Fruit fly (Drosophila melanogaster) whole organism, embryonic: ENCODE measurements around the gene CG13837.
A peak's percentile ranks its signal among the peaks of the same experiment; 100 is the strongest.

Source experiments
- Atf6 ChIP-seq: fragments of 200-800 bp; sonication (Bioruptor generic); IDR thresholded peaks from 2 replicates; pipeline ENCODE4 v1.3.6; 2022; ENCODE audit warnings: missing biosample characterization, missing genetic modification characterization
- CG10321 ChIP-seq: fragments of 200-800 bp; sonication (Bioruptor generic); IDR thresholded peaks from 2 replicates; pipeline ENCODE4 v1.3.6; 2022; ENCODE audit warnings: missing biosample characterization, missing genetic modification characterization
- CG10366 ChIP-seq: fragments of 200-800 bp; sonication (Bioruptor generic); IDR thresholded peaks from 2 replicates; pipeline ENCODE4 v1.3.6; 2022; ENCODE audit warnings: missing biosample characterization, missing genetic modification characterization
- CG11085 ChIP-seq: fragments of 200-800 bp; sonication (Bioruptor generic); IDR thresholded peaks from 2 replicates; pipeline ENCODE4 v1.3.6; 2022; ENCODE audit warnings: missing biosample characterization, missing genetic modification characterization
- CG11456 ChIP-seq: fragments of 200-800 bp; sonication (Bioruptor generic); IDR thresholded peaks from 3 replicates; pipeline ENCODE4 v1.3.6; 2022; ENCODE audit warnings: missing biosample characterization, missing genetic modification characterization
- CG11560 ChIP-seq: fragments of 200-800 bp; sonication (Bioruptor generic); IDR thresholded peaks from 3 replicates; pipeline ENCODE4 v1.3.6; 2022; ENCODE audit warnings: missing biosample characterization, missing genetic modification characterization
- CG14014 ChIP-seq: fragments of 200-800 bp; sonication (Bioruptor generic); IDR thresholded peaks from 2 replicates; pipeline ENCODE4 v1.3.6; 2022; ENCODE audit warnings: missing biosample characterization, missing genetic modification characterization
- CG16813 ChIP-seq: fragments of 200-800 bp; sonication (Bioruptor generic); IDR thresholded peaks from 3 replicates; pipeline ENCODE4 v1.3.6; 2022; ENCODE audit warnings: missing biosample characterization, missing genetic modification characterization; ENCODE audit not compliant: partially characterized antibody
- CG2129 ChIP-seq: fragments of 200-800 bp; sonication (Bioruptor generic); IDR thresholded peaks from 2 replicates; pipeline ENCODE4 v1.3.6; 2022; ENCODE audit warnings: missing biosample characterization, missing genetic modification characterization; ENCODE audit not compliant: partially characterized antibody
- CG31224 ChIP-seq: fragments of 200-800 bp; sonication (Bioruptor generic); IDR thresholded peaks from 2 replicates; pipeline ENCODE4 v1.3.6; 2022; ENCODE audit warnings: missing biosample characterization, missing genetic modification characterization
- CG32772 ChIP-seq: fragments of 200-800 bp; sonication (Bioruptor generic); IDR thresholded peaks from 2 replicates; pipeline ENCODE4 v1.3.6; 2022; ENCODE audit warnings: missing biosample characterization, missing genetic modification characterization
- CG3847 ChIP-seq: fragments of 200-800 bp; sonication (Bioruptor generic); IDR thresholded peaks from 2 replicates; pipeline ENCODE4 v1.3.6; 2022; ENCODE audit warnings: missing biosample characterization, missing genetic modification characterization
- CG4730 ChIP-seq: fragments of 200-800 bp; sonication (Bioruptor generic); IDR thresholded peaks from 2 replicates; pipeline ENCODE4 v1.3.6; 2022; ENCODE audit warnings: missing biosample characterization, missing genetic modification characterization
- CG5180 ChIP-seq: fragments of 200-800 bp; sonication (Bioruptor generic); optimal IDR thresholded peaks from 3 replicates; lab custom pipeline; 2017; ENCODE audit warnings: missing biosample characterization, missing genetic modification characterization, mild to moderate bottlenecking, moderate library complexity, missing genetic modification reagents
- CG5953 ChIP-seq: fragments of 200-800 bp; sonication (Bioruptor generic); IDR thresholded peaks from 2 replicates; pipeline ENCODE4 v1.3.6; 2022; ENCODE audit warnings: missing biosample characterization, missing genetic modification characterization
- CG6689 ChIP-seq: fragments of 200-800 bp; sonication (Bioruptor generic); IDR thresholded peaks from 2 replicates; pipeline ENCODE4 v1.3.6; 2022; ENCODE audit warnings: missing biosample characterization, missing genetic modification characterization
- CG7372 ChIP-seq: fragments of 200-800 bp; sonication (Bioruptor generic); IDR thresholded peaks from 2 replicates; pipeline ENCODE4 v1.3.6; 2022; ENCODE audit warnings: missing biosample characterization, missing genetic modification characterization
- CG9215 ChIP-seq: fragments of 200-800 bp; sonication (Bioruptor generic); IDR thresholded peaks from 2 replicates; pipeline ENCODE4 v1.3.6; 2022; ENCODE audit warnings: missing biosample characterization, missing genetic modification characterization
- CG9932 ChIP-seq: fragments of 200-800 bp; sonication (Bioruptor generic); IDR thresholded peaks from 2 replicates; pipeline ENCODE4 v1.3.6; 2022; ENCODE audit warnings: missing biosample characterization, missing genetic modification characterization
- Dbx ChIP-seq: fragments of 200-800 bp; sonication (Bioruptor generic); IDR thresholded peaks from 3 replicates; pipeline ENCODE4 v1.3.6; 2022; ENCODE audit warnings: missing biosample characterization, missing genetic modification characterization
- Drgx ChIP-seq: fragments of 200-800 bp; sonication (Bioruptor generic); IDR thresholded peaks from 2 replicates; pipeline ENCODE4 v1.3.6; 2022; ENCODE audit warnings: missing biosample characterization, missing genetic modification characterization
- Ets65A ChIP-seq: fragments of 200-800 bp; sonication (Bioruptor generic); peaks from one replicate; lab custom pipeline; 2016; ENCODE audit warnings: missing biosample characterization, missing genetic modification characterization
- H15 ChIP-seq: fragments of 200-800 bp; sonication (Bioruptor generic); IDR thresholded peaks from 3 replicates; pipeline ENCODE4 v1.3.6; 2022; ENCODE audit warnings: missing biosample characterization, missing genetic modification characterization
- HLH3B ChIP-seq: fragments of 200-800 bp; sonication (Bioruptor generic); IDR thresholded peaks from 2 replicates; pipeline ENCODE4 v1.3.6; 2022; ENCODE audit warnings: missing biosample characterization, missing genetic modification characterization
- Hey ChIP-seq: fragments of 200-800 bp; sonication (Bioruptor generic); optimal IDR thresholded peaks from 3 replicates; lab custom pipeline; 2018; ENCODE audit warnings: missing biosample characterization, mild to moderate bottlenecking, missing genetic modification characterization
- Kr ChIP-seq: fragments of 200-800 bp; sonication (Bioruptor generic); optimal IDR thresholded peaks from 2 replicates; lab custom pipeline; 2017; ENCODE audit warnings: missing biosample characterization, mild to moderate bottlenecking, missing genetic modification characterization
- Med ChIP-seq: fragments of 200-800 bp; sonication (Bioruptor generic); peaks from one replicate; lab custom pipeline; 2016; ENCODE audit warnings: missing biosample characterization, missing genetic modification characterization, mild to moderate bottlenecking, inconsistent platforms, moderate library complexity
- Oaz ChIP-seq: fragments of 200-800 bp; sonication (Bioruptor generic); IDR thresholded peaks from 2 replicates; pipeline ENCODE4 v1.3.6; 2022; ENCODE audit warnings: missing biosample characterization, missing genetic modification characterization
- Pdp1 ChIP-seq, 2 experiments: fragments of 200-800 bp; sonication (Bioruptor generic); optimal IDR thresholded peaks; 3 replicates each; lab custom pipeline; 2016; ENCODE audit warnings: missing biosample characterization in 2 of 2, missing genetic modification characterization in 2 of 2, mild to moderate bottlenecking in 1 of 2, moderate library complexity in 1 of 2
- Ptx1 ChIP-seq: fragments of 200-800 bp; sonication (Bioruptor generic); IDR thresholded peaks from 2 replicates; pipeline ENCODE4 v1.3.6; 2022; ENCODE audit warnings: missing biosample characterization, missing genetic modification characterization
- Rfx ChIP-seq: fragments of 200-800 bp; sonication (Bioruptor generic); IDR thresholded peaks from 2 replicates; pipeline ENCODE4 v1.3.6; 2022; ENCODE audit warnings: missing biosample characterization, missing genetic modification characterization
- Side ChIP-seq: fragments of 200-800 bp; sonication (Bioruptor generic); optimal IDR thresholded peaks from 2 replicates; lab custom pipeline; 2016; ENCODE audit warnings: missing biosample characterization, missing genetic modification characterization
- chif ChIP-seq, 2 experiments: fragments of 200-800 bp; sonication (Bioruptor generic); optimal IDR thresholded peaks; 3 replicates each; lab custom pipeline; 2016; ENCODE audit warnings: missing biosample characterization in 2 of 2, missing genetic modification characterization in 2 of 2
- cwo ChIP-seq: fragments of 200-800 bp; sonication (Bioruptor generic); optimal IDR thresholded peaks from 3 replicates; lab custom pipeline; 2017; ENCODE audit warnings: missing biosample characterization, missing genetic modification characterization, mild to moderate bottlenecking, moderate library complexity, missing genetic modification reagents
- fd102C ChIP-seq: fragments of 200-800 bp; sonication (Bioruptor generic); optimal IDR thresholded peaks from 2 replicates; lab custom pipeline; 2018; ENCODE audit warnings: missing biosample characterization, mild to moderate bottlenecking, missing genetic modification characterization, moderate library complexity
- gsb ChIP-seq: fragments of 200-800 bp; sonication (Bioruptor generic); IDR thresholded peaks from 2 replicates; pipeline ENCODE4 v1.3.6; 2022; ENCODE audit warnings: missing biosample characterization, missing genetic modification characterization
- ham ChIP-seq: fragments of 200-800 bp; sonication (Bioruptor generic); IDR thresholded peaks from 2 replicates; pipeline ENCODE4 v1.3.6; 2022; ENCODE audit warnings: missing biosample characterization, missing genetic modification characterization
- lmd ChIP-seq: fragments of 200-800 bp; sonication (Bioruptor generic); IDR thresholded peaks from 2 replicates; pipeline ENCODE4 v1.3.6; 2022; ENCODE audit warnings: missing biosample characterization, missing genetic modification characterization
- pan ChIP-seq, 4 experiments: fragments of >200 bp in 3 of 4; fragments of 200-800 bp in 1 of 4; sonication (Bioruptor generic) in 1 of 4; optimal IDR thresholded peaks in 3 of 4; IDR thresholded peaks in 1 of 4; 2 replicates each; pipeline versions ENCODE4 v1.3.6 to Lab custom; 2017 to 2022; ENCODE audit warnings: missing biosample characterization in 2 of 4, missing genetic modification characterization in 2 of 4, mixed read lengths in 1 of 4
- prd ChIP-seq, 3 experiments: fragments of >200 bp in 2 of 3; fragments of 200-800 bp in 1 of 3; sonication (Bioruptor generic) in 1 of 3; optimal IDR thresholded peaks in 2 of 3; IDR thresholded peaks in 1 of 3; 2 replicates in 2 of 3; 3 replicates in 1 of 3; pipeline versions ENCODE4 v1.3.6 to Lab custom; 2017 to 2022; ENCODE audit warnings: missing biosample characterization in 1 of 3, missing genetic modification characterization in 1 of 3
- ranshi ChIP-seq: fragments of 200-800 bp; sonication (Bioruptor generic); IDR thresholded peaks from 2 replicates; pipeline ENCODE4 v1.3.6; 2022; ENCODE audit warnings: missing biosample characterization, missing genetic modification characterization
- row ChIP-seq: fragments of 200-800 bp; sonication (Bioruptor generic); IDR thresholded peaks from 3 replicates; pipeline ENCODE4 v1.3.6; 2022; ENCODE audit warnings: missing biosample characterization, missing genetic modification characterization
- slbo ChIP-seq: fragments of 200-800 bp; sonication (Bioruptor generic); IDR thresholded peaks from 2 replicates; pipeline ENCODE4 v1.3.6; 2022; ENCODE audit warnings: missing biosample characterization, missing genetic modification characterization
- wor ChIP-seq: fragments of 200-800 bp; sonication (Bioruptor generic); IDR thresholded peaks from 2 replicates; pipeline ENCODE4 v1.3.6; 2022; ENCODE audit warnings: missing biosample characterization, missing genetic modification characterization

Gene CG13837

DNA sequence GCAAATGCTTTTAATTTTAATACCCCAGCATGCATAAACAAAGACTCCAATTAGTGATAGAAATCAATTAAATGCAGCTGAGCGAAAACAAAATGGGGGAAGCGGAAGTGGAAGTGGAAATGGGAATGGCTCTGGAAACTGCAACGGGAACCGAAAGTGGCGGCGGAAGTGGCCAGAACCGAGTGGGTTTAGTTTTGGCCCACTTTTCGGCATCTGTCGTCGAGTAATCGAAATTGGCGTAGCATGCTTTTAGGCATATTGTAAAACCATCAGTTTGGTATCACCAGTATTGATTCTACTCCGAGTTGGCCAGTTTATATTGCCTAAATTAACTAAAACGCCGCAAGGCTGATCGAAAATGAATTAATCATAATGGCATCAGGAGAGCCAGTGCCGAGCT lies 39.6 kb upstream of the CG13837 start (continued):
- peak; percentile 21; the same call in 1 of the 2 replicates for TF ChIP-seq CG10366
- TF ChIP-seq Ets65A (GFP tag; lab: Kevin White, UChicago) = peak; percentile 65
- no peak for TF ChIP-seq CG2129 (GFP tag; lab: Robert Waterston, UW)
- TF ChIP-seq CG5953 (GFP tag; lab: Robert Waterston, UW) = 0 out of 2 replicates have a peak, but pooled peaks have one; percentile 5
- 0 out of 2 replicates have a peak, but pooled peaks have one; percentile 12 for TF ChIP-seq Rfx (GFP tag; lab: Robert Waterston, UW)
- TF ChIP-seq HLH3B (GFP tag; lab: Robert Waterston, UW) = peak; percentile 30; the same call in 1 of the 2 replicates
- 0 out of 2 replicates have a peak, but pooled peaks have one; percentile 18 for TF ChIP-seq CG10321
- no peak for TF ChIP-seq Side (GFP tag; lab: Kevin White, UChicago)
- no peak for TF ChIP-seq Hey
- TF ChIP-seq, all 482 proteins: peak for 19

DNA sequence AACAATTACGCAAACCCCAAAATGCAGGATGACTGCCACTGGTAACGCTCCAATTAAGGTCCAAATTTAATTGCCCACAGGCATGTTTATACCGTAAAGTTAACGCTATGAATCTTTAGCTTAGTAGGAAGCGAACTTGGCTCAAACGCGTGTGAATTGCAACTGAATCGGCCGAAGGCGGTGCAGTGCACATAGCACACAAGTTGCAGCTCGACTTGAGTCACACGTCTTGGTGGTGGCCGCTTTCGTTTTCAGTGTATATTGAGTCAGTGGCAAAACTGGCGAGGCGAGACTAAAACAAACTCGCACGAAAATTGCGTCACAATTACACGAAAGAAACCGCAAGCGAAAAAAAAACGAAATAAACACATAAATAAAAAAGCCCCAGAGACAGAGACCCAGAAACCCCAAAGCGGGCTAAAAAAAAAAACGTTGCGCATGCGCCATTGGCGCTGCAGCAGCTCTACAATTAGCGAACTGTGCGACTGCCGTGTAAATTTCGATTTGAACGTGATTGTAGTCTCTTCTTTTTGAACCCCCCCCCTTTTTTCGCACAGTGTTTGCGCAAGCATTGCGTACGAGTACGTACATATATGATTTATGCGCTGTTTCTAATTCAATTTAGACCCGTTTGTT lies 34.2 kb upstream of the CG13837 start:
- peak; percentile 33; the same call in 1 of the 2 replicates for TF ChIP-seq CG4730 (GFP tag; lab: Robert Waterston, UW)
- peak; percentile 40; the same call in 2 of the 3 replicates for TF ChIP-seq row (GFP tag; lab: Robert Waterston, UW)
- peak; percentile 39; the same call in 1 of the 2 replicates for TF ChIP-seq lmd (GFP tag; lab: Robert Waterston, UW)
- peak; percentile 25; the same call in 1 of the 2 replicates for TF ChIP-seq gsb
- TF ChIP-seq Med = peak; percentile 41
- TF ChIP-seq CG6689 (GFP tag; lab: Robert Waterston, UW) = 0 out of 2 replicates have a peak, but pooled peaks have one; percentile 20
- peak; percentile 38; the same call in 1 of the 2 replicates for TF ChIP-seq ham
- no peak for TF ChIP-seq CG16813 (GFP tag; lab: Robert Waterston, UW)
- no peak for TF ChIP-seq cwo (GFP tag; lab: Kevin White, UChicago)
- TF ChIP-seq Rfx (GFP tag; lab: Robert Waterston, UW) = peak; percentile 48; the same call in 1 of the 2 replicates
- no peak for TF ChIP-seq pan (optimal IDR thresholded peaks at IDR 0.05; lab: Kevin White, UChicago)
- peak in 1 of 2 experiments; percentile 5 for TF ChIP-seq pan (GFP tag; optimal IDR thresholded peaks at IDR 0.05 in 1 of 2, IDR thresholded peaks at IDR 0.05 in 1 of 2)
- TF ChIP-seq ranshi (GFP tag; lab: Robert Waterston, UW) = 0 out of 2 replicates have a peak, but pooled peaks have one; percentile 12
- TF ChIP-seq CG11085 (GFP tag; lab: Robert Waterston, UW) = peak; percentile 53
- TF ChIP-seq Drgx (GFP tag; lab: Robert Waterston, UW) = peak; percentile 68
- TF ChIP-seq slbo (GFP tag; lab: Robert Waterston, UW) = peak; percentile 61
- no peak for TF ChIP-seq CG11560 (tag; lab: Robert Waterston, UW)
- 0 out of 2 replicates have a peak, but pooled peaks have one; percentile 6 for TF ChIP-seq Ptx1 (GFP tag; lab: Robert Waterston, UW)
- peak; percentile 47; the same call in 1 of the 2 replicates for TF ChIP-seq Atf6 (GFP tag; lab: Robert Waterston, UW)
- no peak for TF ChIP-seq CG32772 (GFP tag; lab: Robert Waterston, UW)
- peak; percentile 90 for TF ChIP-seq CG5180 (GFP tag; lab: Kevin White, UChicago)
- TF ChIP-seq CG7372 (GFP tag; lab: Robert Waterston, UW) = no peak
- TF ChIP-seq prd (optimal IDR thresholded peaks at IDR 0.05; lab: Kevin White, UChicago) = no peak
- TF ChIP-seq prd (GFP tag; IDR thresholded peaks at IDR 0.05; lab: Robert Waterston, UW) = 0 out of 3 replicates have a peak, but pooled peaks have one; percentile 25
- TF ChIP-seq chif (GFP tag; optimal IDR thresholded peaks at IDR 0.05; lab: Kevin White, UChicago) = no peak
- TF ChIP-seq Kr (GFP tag; lab: Kevin White, UChicago) = no peak
- TF ChIP-seq Pdp1 (GFP tag; optimal IDR thresholded peaks at IDR 0.05; lab: Kevin White, UChicago) = peak in 1 of 2 experiments; percentile 22
- TF ChIP-seq CG11456 (GFP tag; lab: Robert Waterston, UW) = 0 out of 3 replicates have a peak, but pooled peaks have one; percentile 41
- peak; percentile 61 for TF ChIP-seq Ets65A (GFP tag; lab: Kevin White, UChicago)
- TF ChIP-seq Oaz = 0 out of 2 replicates have a peak, but pooled peaks have one; percentile 27
- TF ChIP-seq CG3847 = 0 out of 2 replicates have a peak, but pooled peaks have one; percentile 12
- TF ChIP-seq CG14014 = peak; percentile 41; the same call in 1 of the 2 replicates
- no peak for TF ChIP-seq fd102C (GFP tag; lab: Kevin White, UChicago)
- peak; percentile 47 for TF ChIP-seq CG9932 (GFP tag; lab: Robert Waterston, UW)
- TF ChIP-seq CG31224 = no peak
- no peak for TF ChIP-seq wor (GFP tag; lab: Robert Waterston, UW)
- peak; percentile 31; the same call in 1 of the 2 replicates for TF ChIP-seq CG9215 (GFP tag; lab: Robert Waterston, UW)
- TF ChIP-seq Dbx (GFP tag; lab: Robert Waterston, UW) = peak; percentile 52; the same call in 1 of the 3 replicates
- 0 out of 3 replicates have a peak, but pooled peaks have one; percentile 7 for TF ChIP-seq H15 (GFP tag; lab: Robert Waterston, UW)
